Fruit fly (Drosophila melanogaster) whole organism, prepupa: Measurements from ENCODE around the gene ebi.

ENCODE experiments used
- CG11762 ChIP-seq: fragments of 200-800 bp; sonication (Bioruptor generic); optimal IDR thresholded peaks from 3 replicates; lab custom pipeline; 2016; ENCODE audit warnings: missing biosample characterization, missing genetic modification characterization; ENCODE audit not compliant: insufficient read depth
- CG3032 ChIP-seq: fragments of 200-800 bp; optimal IDR thresholded peaks from 2 replicates; lab custom pipeline; 2019; ENCODE audit warnings: missing biosample characterization, mild to moderate bottlenecking, missing genetic modification characterization, moderate library complexity
- CG8319 ChIP-seq: fragments of 200-800 bp; sonication (Bioruptor generic); optimal IDR thresholded peaks from 3 replicates; lab custom pipeline; 2016; ENCODE audit warnings: missing biosample characterization, missing genetic modification characterization
- CG8632 ChIP-seq: fragments of 200-800 bp; sonication (Bioruptor generic); optimal IDR thresholded peaks from 3 replicates; lab custom pipeline; 2016; ENCODE audit warnings: missing biosample characterization, missing genetic modification characterization
- CG9139 ChIP-seq: fragments of 200-800 bp; sonication (Bioruptor generic); optimal IDR thresholded peaks from 3 replicates; lab custom pipeline; 2017; ENCODE audit warnings: missing biosample characterization, mild to moderate bottlenecking, missing genetic modification characterization
- Eip78C ChIP-seq: fragments of 200-800 bp; sonication (Bioruptor generic); peaks from one replicate; lab custom pipeline; 2016; ENCODE audit warnings: missing biosample characterization, missing genetic modification characterization
- Eip93F ChIP-seq: fragments of 200-800 bp; sonication (Bioruptor generic); optimal IDR thresholded peaks from 2 replicates; lab custom pipeline; 2016; ENCODE audit warnings: missing biosample characterization, mild to moderate bottlenecking, missing genetic modification characterization
- OdsH ChIP-seq: fragments of 200-800 bp; sonication (Bioruptor generic); optimal IDR thresholded peaks from 3 replicates; lab custom pipeline; 2016; ENCODE audit warnings: missing biosample characterization, missing genetic modification characterization
- achi ChIP-seq: fragments of 200-800 bp; sonication (Bioruptor generic); optimal IDR thresholded peaks from 3 replicates; lab custom pipeline; 2016; ENCODE audit warnings: missing biosample characterization, missing genetic modification characterization
- fkh ChIP-seq: fragments of 200-800 bp; sonication (Bioruptor generic); optimal IDR thresholded peaks from 3 replicates; lab custom pipeline; 2017; ENCODE audit warnings: missing biosample characterization, mild to moderate bottlenecking, missing genetic modification characterization, moderate library complexity

- peak; percentile 37 for TF ChIP-seq CG9139
- TF ChIP-seq CG8319 (GFP tag; lab: Kevin White, UChicago): peak; percentile 71
- TF ChIP-seq CG11762: peak; percentile 62
- peak; percentile 85 for TF ChIP-seq CG3032 (tag; lab: Kevin White, UChicago)
- peak; percentile 91 for TF ChIP-seq OdsH (GFP tag; lab: Kevin White, UChicago)
- peak; percentile 79 for TF ChIP-seq fkh
- peak; percentile 78 for TF ChIP-seq CG8632 (GFP tag; lab: Kevin White, UChicago)
- TF ChIP-seq achi (GFP tag; lab: Kevin White, UChicago): peak; percentile 87
- TF ChIP-seq Eip93F (GFP tag; lab: Kevin White, UChicago): no peak
- peak; percentile 95 for TF ChIP-seq Eip78C
These were observed at the start of gene ebi, which contains the start of gene AP-2alpha for dm6 chr2L:414593-415399.
